Fruit fly (Drosophila melanogaster) whole organism, embryonic: Measurements from ENCODE around the gene CG46308.

Experiments used
- B-H2 ChIP-seq: fragments of 200-800 bp; sonication (Bioruptor generic); optimal IDR thresholded peaks from 2 replicates; lab custom pipeline; 2018; ENCODE audit warnings: missing biosample characterization, mild to moderate bottlenecking, missing genetic modification characterization
- CG10565 ChIP-seq: fragments of 200-800 bp; sonication (Bioruptor generic); optimal IDR thresholded peaks from 3 replicates; lab custom pipeline; 2016; ENCODE audit warnings: missing biosample characterization, mild to moderate bottlenecking, missing genetic modification characterization
- CG11093 ChIP-seq: fragments of 200-800 bp; sonication (Bioruptor generic); IDR thresholded peaks from 3 replicates; pipeline ENCODE4 v1.3.6; 2022; ENCODE audit warnings: missing biosample characterization, missing genetic modification characterization
- CG11723 ChIP-seq: fragments of 200-800 bp; sonication (Bioruptor generic); optimal IDR thresholded peaks from 2 replicates; lab custom pipeline; 2017; ENCODE audit warnings: missing biosample characterization, mild to moderate bottlenecking, missing genetic modification characterization
- CG12219 ChIP-seq: fragments of 200-800 bp; sonication (Bioruptor generic); optimal IDR thresholded peaks from 3 replicates; lab custom pipeline; 2018; ENCODE audit warnings: missing biosample characterization, mild to moderate bottlenecking, missing genetic modification characterization
- CG15269 ChIP-seq: fragments of 200-800 bp; sonication (Bioruptor generic); optimal IDR thresholded peaks from 2 replicates; lab custom pipeline; 2018; ENCODE audit warnings: missing biosample characterization, mild to moderate bottlenecking, missing genetic modification characterization, moderate library complexity
- CG18011 ChIP-seq: fragments of 200-800 bp; sonication (Bioruptor generic); optimal IDR thresholded peaks from 2 replicates; lab custom pipeline; 2017; ENCODE audit warnings: missing biosample characterization, missing genetic modification characterization, mild to moderate bottlenecking, moderate library complexity, missing genotype
- CG18262 ChIP-seq: fragments of 200-800 bp; optimal IDR thresholded peaks from 3 replicates; lab custom pipeline; 2019; ENCODE audit warnings: missing biosample characterization, mild to moderate bottlenecking, missing genetic modification characterization, moderate library complexity
- CG1832 ChIP-seq: fragments of 200-800 bp; sonication (Bioruptor generic); optimal IDR thresholded peaks from 2 replicates; lab custom pipeline; 2017; ENCODE audit warnings: missing biosample characterization, mild to moderate bottlenecking, missing genetic modification characterization, inconsistent platforms
- CG18476 ChIP-seq: fragments of 200-800 bp; sonication (Bioruptor generic); optimal IDR thresholded peaks from 2 replicates; lab custom pipeline; 2016; ENCODE audit warnings: missing biosample characterization, mild to moderate bottlenecking, missing genetic modification characterization
- CG2120 ChIP-seq: fragments of 200-800 bp; sonication (Bioruptor generic); optimal IDR thresholded peaks from 3 replicates; lab custom pipeline; 2016; ENCODE audit warnings: missing biosample characterization, missing genetic modification characterization
- CG2678 ChIP-seq: fragments of 200-800 bp; sonication (Bioruptor generic); optimal IDR thresholded peaks from 3 replicates; lab custom pipeline; 2019; ENCODE audit warnings: missing biosample characterization, mild to moderate bottlenecking, missing genetic modification characterization, moderate library complexity
- CG3065 ChIP-seq: fragments of 200-800 bp; sonication (Bioruptor generic); optimal IDR thresholded peaks from 2 replicates; lab custom pipeline; 2016; ENCODE audit warnings: missing biosample characterization, missing genetic modification characterization
- CG4282 ChIP-seq: fragments of 200-800 bp; sonication (Bioruptor generic); optimal IDR thresholded peaks from 2 replicates; lab custom pipeline; 2016; ENCODE audit warnings: missing biosample characterization, missing genetic modification characterization
- CG4617 ChIP-seq: fragments of 200-800 bp; sonication (Bioruptor generic); optimal IDR thresholded peaks from 3 replicates; lab custom pipeline; 2016; ENCODE audit warnings: missing biosample characterization, missing genetic modification characterization, borderline replicate concordance
- CG5245 ChIP-seq: fragments of 200-800 bp; sonication (Bioruptor generic); optimal IDR thresholded peaks from 3 replicates; lab custom pipeline; 2016; ENCODE audit warnings: missing biosample characterization, missing genetic modification characterization
- CG6654 ChIP-seq: fragments of 200-800 bp; sonication (Bioruptor generic); optimal IDR thresholded peaks from 2 replicates; lab custom pipeline; 2017; ENCODE audit warnings: missing biosample characterization, mild to moderate bottlenecking, missing genetic modification characterization
- CG8281 ChIP-seq: fragments of 200-800 bp; sonication (Bioruptor generic); optimal IDR thresholded peaks from 2 replicates; lab custom pipeline; 2018; ENCODE audit warnings: missing biosample characterization, mild to moderate bottlenecking, missing genetic modification characterization, moderate library complexity
- CG9437 ChIP-seq: fragments of 200-800 bp; sonication (Bioruptor generic); optimal IDR thresholded peaks from 2 replicates; lab custom pipeline; 2018; ENCODE audit warnings: missing biosample characterization, mild to moderate bottlenecking, missing genetic modification characterization
- Dip2 ChIP-seq: fragments of 200-800 bp; sonication (Bioruptor generic); IDR thresholded peaks from 2 replicates; pipeline ENCODE4 v1.3.6; 2022; ENCODE audit warnings: missing biosample characterization, missing genetic modification characterization
- Dp ChIP-seq: fragments of 200-800 bp; sonication (Bioruptor generic); optimal IDR thresholded peaks from 2 replicates; lab custom pipeline; 2018; ENCODE audit warnings: missing biosample characterization, mild to moderate bottlenecking, missing genetic modification characterization, moderate library complexity
- Drgx ChIP-seq: fragments of 200-800 bp; sonication (Bioruptor generic); IDR thresholded peaks from 2 replicates; pipeline ENCODE4 v1.3.6; 2022; ENCODE audit warnings: missing biosample characterization, missing genetic modification characterization
- Ets97D ChIP-seq: fragments of 200-800 bp; sonication (Bioruptor generic); optimal IDR thresholded peaks from 3 replicates; lab custom pipeline; 2016; ENCODE audit warnings: missing biosample characterization, missing genetic modification characterization
- Fer1 ChIP-seq: fragments of 200-800 bp; sonication (Bioruptor generic); optimal IDR thresholded peaks from 2 replicates; lab custom pipeline; 2017; ENCODE audit warnings: missing biosample characterization, mild to moderate bottlenecking, missing genetic modification characterization
- HLH54F ChIP-seq: fragments of 200-800 bp; sonication (Bioruptor generic); optimal IDR thresholded peaks from 3 replicates; lab custom pipeline; 2016; ENCODE audit warnings: missing biosample characterization, missing genetic modification characterization
- Hmr ChIP-seq: fragments of 200-800 bp; sonication (Bioruptor generic); optimal IDR thresholded peaks from 3 replicates; lab custom pipeline; 2017; ENCODE audit warnings: mild to moderate bottlenecking, missing biosample characterization, missing genetic modification reagents, missing genetic modification characterization
- Jarid2 ChIP-seq: fragments of 200-800 bp; sonication (Bioruptor generic); optimal IDR thresholded peaks from 3 replicates; lab custom pipeline; 2017; ENCODE audit warnings: mild to moderate bottlenecking, missing biosample characterization, missing genetic modification reagents, missing genetic modification characterization
- Sin3A ChIP-seq: fragments of >200 bp; optimal IDR thresholded peaks from 2 replicates; lab custom pipeline; 2018
- Usf ChIP-seq: fragments of 200-800 bp; sonication (Bioruptor generic); optimal IDR thresholded peaks from 2 replicates; lab custom pipeline; 2017; ENCODE audit warnings: missing genotype, missing biosample characterization, missing genetic modification characterization
- Vsx1 ChIP-seq: fragments of 200-800 bp; sonication (Bioruptor generic); optimal IDR thresholded peaks from 2 replicates; lab custom pipeline; 2017; ENCODE audit warnings: missing biosample characterization, mild to moderate bottlenecking, missing genetic modification characterization, missing genetic modification reagents
- Xbp1 ChIP-seq: fragments of 200-800 bp; sonication (Bioruptor generic); optimal IDR thresholded peaks from 3 replicates; lab custom pipeline; 2016; ENCODE audit warnings: missing biosample characterization, mild to moderate bottlenecking, missing genetic modification characterization
- al ChIP-seq: fragments of 200-800 bp; sonication (Bioruptor generic); IDR thresholded peaks from 2 replicates; pipeline ENCODE4 v1.3.6; 2022; ENCODE audit warnings: missing biosample characterization, missing genetic modification characterization
- ash1 ChIP-seq: fragments of 200-800 bp; sonication (Bioruptor generic); optimal IDR thresholded peaks from 2 replicates; lab custom pipeline; 2018; ENCODE audit warnings: missing biosample characterization, mild to moderate bottlenecking, missing genetic modification characterization
- ato ChIP-seq: fragments of 200-800 bp; sonication (Bioruptor generic); IDR thresholded peaks from 2 replicates; pipeline ENCODE4 v1.3.6; 2022; ENCODE audit warnings: missing biosample characterization, missing genetic modification characterization; ENCODE audit not compliant: partially characterized antibody
- ems ChIP-seq: fragments of 200-800 bp; sonication (Bioruptor generic); optimal IDR thresholded peaks from 3 replicates; lab custom pipeline; 2016; ENCODE audit warnings: missing biosample characterization, missing genetic modification characterization
- eyg ChIP-seq: fragments of 200-800 bp; sonication (Bioruptor generic); optimal IDR thresholded peaks from 3 replicates; lab custom pipeline; 2016; ENCODE audit warnings: missing biosample characterization, missing genetic modification characterization
- gcm2 ChIP-seq: fragments of 200-800 bp; sonication (Bioruptor generic); optimal IDR thresholded peaks from 2 replicates; lab custom pipeline; 2016; ENCODE audit warnings: missing biosample characterization, missing genetic modification characterization
- gem ChIP-seq: fragments of 200-800 bp; sonication (Bioruptor generic); optimal IDR thresholded peaks from 2 replicates; lab custom pipeline; 2019; ENCODE audit warnings: missing biosample characterization, mild to moderate bottlenecking, missing genetic modification characterization, moderate library complexity
- gsb-n ChIP-seq: fragments of 200-800 bp; sonication (Bioruptor generic); optimal IDR thresholded peaks from 3 replicates; lab custom pipeline; 2018; ENCODE audit warnings: missing biosample characterization, mild to moderate bottlenecking, missing genetic modification characterization
- lilli ChIP-seq: fragments of 200-800 bp; sonication (Bioruptor generic); optimal IDR thresholded peaks from 3 replicates; lab custom pipeline; 2016; ENCODE audit warnings: missing biosample characterization, missing genetic modification characterization
- scrt ChIP-seq: fragments of 200-800 bp; sonication (Bioruptor generic); optimal IDR thresholded peaks from 2 replicates; lab custom pipeline; 2018; ENCODE audit warnings: missing biosample characterization, mild to moderate bottlenecking, missing genetic modification characterization, moderate library complexity
- sob ChIP-seq: fragments of 200-800 bp; sonication (Bioruptor generic); IDR thresholded peaks from 2 replicates; pipeline ENCODE4 v1.3.6; 2022; ENCODE audit warnings: missing biosample characterization, missing genetic modification characterization
- sr ChIP-seq: fragments of 200-800 bp; sonication (Bioruptor generic); IDR thresholded peaks from 3 replicates; pipeline ENCODE4 v1.3.6; 2022; ENCODE audit warnings: missing biosample characterization, missing genetic modification characterization
- tll ChIP-seq, 2 experiments: fragments of 200-800 bp in 1 of 2; fragments of >200 bp in 1 of 2; sonication (Bioruptor generic) in 1 of 2; optimal IDR thresholded peaks; 2 replicates each; lab custom pipeline; 2017 to 2019; ENCODE audit warnings: missing biosample characterization in 2 of 2, missing genetic modification characterization in 2 of 2, mild to moderate bottlenecking in 1 of 2, moderate library complexity in 1 of 2
- trem ChIP-seq: fragments of 200-800 bp; optimal IDR thresholded peaks from 3 replicates; lab custom pipeline; 2019; ENCODE audit warnings: missing biosample characterization, mild to moderate bottlenecking, missing genetic modification characterization, moderate library complexity
- tup ChIP-seq: fragments of 200-800 bp; sonication (Bioruptor generic); optimal IDR thresholded peaks from 2 replicates; lab custom pipeline; 2016; ENCODE audit warnings: missing biosample characterization, mild to moderate bottlenecking, missing genetic modification characterization, moderate library complexity
- vnd ChIP-seq: fragments of 200-800 bp; sonication (Bioruptor generic); IDR thresholded peaks from 3 replicates; pipeline ENCODE4 v1.3.6; 2022; ENCODE audit warnings: missing biosample characterization, missing genetic modification characterization; ENCODE audit not compliant: partially characterized antibody
- vvl ChIP-seq: fragments of 200-800 bp; sonication (Bioruptor generic); IDR thresholded peaks from 2 replicates; pipeline ENCODE4 v1.3.6; 2022; ENCODE audit warnings: missing biosample characterization, missing genetic modification characterization
- zen ChIP-seq: fragments of 200-800 bp; sonication (Bioruptor generic); optimal IDR thresholded peaks from 3 replicates; lab custom pipeline; 2018; ENCODE audit warnings: missing biosample characterization, mild to moderate bottlenecking, missing genetic modification characterization, moderate library complexity

The CG46308 gene

DNA sequence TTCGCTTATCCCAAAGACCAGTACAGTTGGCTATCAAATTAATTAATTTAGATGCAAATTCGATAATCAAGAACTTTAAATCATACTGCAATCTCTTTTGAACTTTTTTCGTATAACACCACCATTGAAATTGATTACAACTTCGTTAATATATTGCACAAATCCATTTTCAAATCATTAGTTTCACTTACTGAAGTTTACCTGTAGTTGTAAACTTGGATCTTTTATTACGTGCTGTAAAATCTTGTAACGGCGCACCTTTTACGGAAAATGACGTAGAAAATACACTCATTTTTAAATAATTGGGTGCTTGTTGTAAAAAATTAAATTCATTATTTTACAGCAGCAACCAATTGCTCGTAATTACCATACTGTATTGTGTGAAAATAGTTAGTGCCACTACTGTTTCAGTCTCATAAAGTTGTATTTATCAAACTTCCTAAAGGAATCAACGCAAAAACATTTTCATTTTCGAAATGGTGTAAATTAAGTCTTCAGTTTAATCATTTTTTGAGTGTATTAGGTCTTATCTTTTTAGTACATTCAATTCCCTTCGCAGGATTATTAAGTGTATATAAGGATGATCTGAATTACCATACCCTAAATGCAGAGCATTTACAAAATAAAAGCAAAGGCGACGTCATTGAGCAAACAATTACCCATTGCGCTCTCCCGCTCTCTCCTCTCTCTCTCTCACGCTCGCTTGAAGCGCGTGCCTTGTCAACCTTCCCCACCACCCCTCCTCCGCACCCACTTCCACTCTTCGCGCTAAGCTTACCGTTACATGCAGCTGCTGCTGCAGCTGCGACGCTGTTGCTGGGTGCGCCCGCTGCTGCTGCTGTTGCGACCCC lies 50.8 kb downstream of the CG46308 start (continued):
- peak; percentile 52 for TF ChIP-seq CG2120 (GFP tag; lab: Kevin White, UChicago)
- TF ChIP-seq ems (GFP tag; lab: Kevin White, UChicago), result peak; percentile 13
- peak; percentile 39 for TF ChIP-seq Xbp1 (GFP tag; lab: Kevin White, UChicago)
- TF ChIP-seq Dip2, result no peak
- no peak for TF ChIP-seq tup (GFP tag; lab: Kevin White, UChicago)
- TF ChIP-seq zen (tag; lab: Kevin White, UChicago), result no peak
- no peak for TF ChIP-seq CG10565 (GFP tag; lab: Kevin White, UChicago)
- TF ChIP-seq CG5245 (GFP tag; lab: Kevin White, UChicago), result no peak
- peak; percentile 18 for TF ChIP-seq CG1832 (GFP tag; lab: Kevin White, UChicago)
- no peak for TF ChIP-seq ash1 (GFP tag; lab: Kevin White, UChicago)
- no peak for TF ChIP-seq CG3065 (GFP tag; lab: Kevin White, UChicago)
- peak; percentile 33 for TF ChIP-seq lilli (GFP tag; lab: Kevin White, UChicago)
- no peak for TF ChIP-seq CG4282 (GFP tag; lab: Kevin White, UChicago)
- no peak for TF ChIP-seq Fer1
- no peak for TF ChIP-seq scrt (GFP tag; lab: Kevin White, UChicago)
- TF ChIP-seq eyg, result no peak
- TF ChIP-seq tll (GFP tag; optimal IDR thresholded peaks at IDR 0.05; lab: Kevin White, UChicago), result no peak
- TF ChIP-seq CG11723, result no peak
- TF ChIP-seq Sin3A (lab: Kevin White, UChicago), result no peak
- peak; percentile 47 for TF ChIP-seq CG2678 (tag; lab: Kevin White, UChicago)
- TF ChIP-seq CG6654 (GFP tag; lab: Kevin White, UChicago), result no peak
- peak; percentile 33 for TF ChIP-seq Hmr (GFP tag; lab: Kevin White, UChicago)
- peak; percentile 41; the same call in 1 of the 2 replicates for TF ChIP-seq ato
- TF ChIP-seq CG18262 (tag; lab: Kevin White, UChicago), result peak; percentile 18
- peak; percentile 10 for TF ChIP-seq HLH54F
- peak; percentile 30 for TF ChIP-seq vvl (GFP tag; lab: Robert Waterston, UW)
- TF ChIP-seq Usf (GFP tag; lab: Kevin White, UChicago), result no peak
- TF ChIP-seq CG9437 (GFP tag; lab: Kevin White, UChicago), result peak; percentile 45
- TF ChIP-seq CG8281, result no peak
- no peak for TF ChIP-seq Vsx1 (GFP tag; lab: Kevin White, UChicago)
- TF ChIP-seq Dp (GFP tag; lab: Kevin White, UChicago), result no peak
- TF ChIP-seq gsb-n (tag; lab: Kevin White, UChicago), result no peak
- no peak for TF ChIP-seq sr (GFP tag; lab: Robert Waterston, UW)
- no peak for TF ChIP-seq CG18476
- no peak for TF ChIP-seq Jarid2 (GFP tag; lab: Kevin White, UChicago)
- TF ChIP-seq gcm2 (GFP tag; lab: Kevin White, UChicago), result no peak
- no peak for TF ChIP-seq B-H2 (GFP tag; lab: Kevin White, UChicago)
- TF ChIP-seq CG11093, result no peak
- no peak for TF ChIP-seq trem (tag; lab: Kevin White, UChicago)
- peak; percentile 63 for TF ChIP-seq gem (tag; lab: Kevin White, UChicago)
- peak; percentile 38; the same call in 1 of the 2 replicates for TF ChIP-seq Drgx (GFP tag; lab: Robert Waterston, UW)
- TF ChIP-seq Ets97D (GFP tag; lab: Kevin White, UChicago), result no peak
- TF ChIP-seq vnd (GFP tag; lab: Robert Waterston, UW), result no peak
- 0 out of 2 replicates have a peak, but pooled peaks have one; percentile 10 for TF ChIP-seq al (GFP tag; lab: Robert Waterston, UW)
- TF ChIP-seq CG18011, result no peak
- TF ChIP-seq CG12219, result peak; percentile 18
- peak; percentile 60 for TF ChIP-seq CG15269 (tag; lab: Kevin White, UChicago)
- TF ChIP-seq CG4617 (GFP tag; lab: Kevin White, UChicago), result no peak
- peak; percentile 54 for TF ChIP-seq sob (GFP tag; lab: Robert Waterston, UW)
